Worm (Caenorhabditis elegans): ENCODE data around the gene C27H5.6.
A peak's percentile ranks its signal among the peaks of the same experiment; 100 is the strongest.

DNA sequence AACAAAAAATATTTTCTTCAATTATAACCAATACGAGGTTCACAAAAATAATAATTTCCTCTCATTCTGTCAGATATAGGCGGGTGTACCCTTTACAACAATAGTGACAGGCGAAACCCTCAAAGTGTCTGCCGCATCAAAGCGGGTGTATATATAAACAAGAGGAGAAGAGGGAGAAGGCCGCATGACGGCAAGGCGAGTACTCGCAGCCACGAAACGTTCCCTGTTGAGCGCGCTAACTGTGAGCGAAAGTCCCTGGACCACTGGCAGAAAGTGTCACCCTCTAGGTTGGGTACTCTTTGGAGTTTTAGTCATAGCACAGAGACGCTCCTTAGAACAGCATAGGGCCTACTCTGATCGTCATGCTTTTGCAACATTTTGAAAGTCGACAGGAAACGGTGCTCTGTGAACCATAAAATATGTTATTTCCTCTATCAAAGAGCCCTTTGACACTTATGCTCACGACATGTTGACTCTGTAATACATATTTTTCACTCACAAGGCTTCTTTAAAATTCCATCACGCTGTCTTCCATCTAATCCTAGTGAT lies 13.1 kb upstream of the C27H5.6 start, which contains the start of gene pcrg-1:
- TF ChIP-seq T22C8.4 (GFP tag; IDR thresholded peaks at IDR 0.05) (peak; percentile 92), tab-1 (GFP tag; IDR thresholded peaks at IDR 0.05) (peak; percentile 96), cog-1 (tag; optimal IDR thresholded peaks at IDR 0.05) (peak; percentile 74), ref-1 (GFP tag; conservative IDR thresholded peaks at IDR 0.05) (peak; percentile 82), flt-1 (GFP tag; IDR thresholded peaks at IDR 0.05) (peak; percentile 95), ztf-29 (GFP tag; IDR thresholded peaks at IDR 0.05) (peak; percentile 85)
